Fruit fly (Drosophila melanogaster) whole organism, embryonic: Measurements from ENCODE around the gene Ada1-1.

Source experiments
- CG10979 ChIP-seq: fragments of 200-800 bp; sonication (Bioruptor generic); optimal IDR thresholded peaks from 2 replicates; lab custom pipeline; 2018; ENCODE audit warnings: missing biosample characterization, mild to moderate bottlenecking, missing genetic modification characterization, moderate library complexity
- CG11093 ChIP-seq: fragments of 200-800 bp; sonication (Bioruptor generic); IDR thresholded peaks from 3 replicates; pipeline ENCODE4 v1.3.6; 2022; ENCODE audit warnings: missing biosample characterization, missing genetic modification characterization
- CG11560 ChIP-seq: fragments of 200-800 bp; sonication (Bioruptor generic); IDR thresholded peaks from 3 replicates; pipeline ENCODE4 v1.3.6; 2022; ENCODE audit warnings: missing biosample characterization, missing genetic modification characterization
- CG12391 ChIP-seq: fragments of 200-800 bp; sonication (Bioruptor generic); optimal IDR thresholded peaks from 3 replicates; lab custom pipeline; 2018; ENCODE audit warnings: missing biosample characterization, mild to moderate bottlenecking, missing genetic modification characterization, moderate library complexity
- CG14710 ChIP-seq: fragments of 200-800 bp; sonication (Bioruptor generic); optimal IDR thresholded peaks from 3 replicates; lab custom pipeline; 2019; ENCODE audit warnings: missing biosample characterization, mild to moderate bottlenecking, missing genetic modification characterization, moderate library complexity
- CG14965 ChIP-seq: fragments of 200-800 bp; sonication (Bioruptor generic); optimal IDR thresholded peaks from 2 replicates; lab custom pipeline; 2016; ENCODE audit warnings: missing biosample characterization, missing genetic modification characterization, borderline replicate concordance
- CG15479 ChIP-seq: fragments of 200-800 bp; sonication (Bioruptor generic); optimal IDR thresholded peaks from 3 replicates; lab custom pipeline; 2019; ENCODE audit warnings: missing biosample characterization, mild to moderate bottlenecking, missing genetic modification characterization, moderate library complexity
- CG1603 ChIP-seq: fragments of 200-800 bp; sonication (Bioruptor generic); optimal IDR thresholded peaks from 2 replicates; lab custom pipeline; 2019; ENCODE audit warnings: missing biosample characterization, mild to moderate bottlenecking, missing genetic modification characterization, moderate library complexity
- CG16815 ChIP-seq: fragments of 200-800 bp; sonication (Bioruptor generic); optimal IDR thresholded peaks from 3 replicates; lab custom pipeline; 2017; ENCODE audit warnings: missing biosample characterization, mild to moderate bottlenecking, missing genetic modification characterization
- CG17186 ChIP-seq: fragments of 200-800 bp; sonication (Bioruptor generic); optimal IDR thresholded peaks from 3 replicates; lab custom pipeline; 2017; ENCODE audit warnings: missing biosample characterization, missing genetic modification reagents, missing genetic modification characterization
- CG17359 ChIP-seq: fragments of 200-800 bp; sonication (Bioruptor generic); optimal IDR thresholded peaks from 3 replicates; lab custom pipeline; 2018; ENCODE audit warnings: missing biosample characterization, mild to moderate bottlenecking, missing genetic modification characterization, moderate library complexity
- CG17361 ChIP-seq: fragments of 200-800 bp; sonication (Bioruptor generic); IDR thresholded peaks from 3 replicates; pipeline ENCODE4 v1.3.6; 2022; ENCODE audit warnings: missing biosample characterization, missing genetic modification characterization
- CG18262 ChIP-seq: fragments of 200-800 bp; optimal IDR thresholded peaks from 3 replicates; lab custom pipeline; 2019; ENCODE audit warnings: missing biosample characterization, mild to moderate bottlenecking, missing genetic modification characterization, moderate library complexity
- CG1832 ChIP-seq: fragments of 200-800 bp; sonication (Bioruptor generic); optimal IDR thresholded peaks from 2 replicates; lab custom pipeline; 2017; ENCODE audit warnings: missing biosample characterization, mild to moderate bottlenecking, missing genetic modification characterization, inconsistent platforms
- CG2712 ChIP-seq: fragments of 200-800 bp; optimal IDR thresholded peaks from 3 replicates; lab custom pipeline; 2019; ENCODE audit warnings: missing biosample characterization, mild to moderate bottlenecking, missing genetic modification characterization, moderate library complexity
- CG6175 ChIP-seq: fragments of 200-800 bp; sonication (Bioruptor generic); IDR thresholded peaks from 3 replicates; pipeline ENCODE4 v1.3.6; 2022; ENCODE audit warnings: missing biosample characterization, missing genetic modification characterization
- CG7556 ChIP-seq: fragments of 200-800 bp; sonication (Bioruptor generic); optimal IDR thresholded peaks from 2 replicates; lab custom pipeline; 2017; ENCODE audit warnings: missing biosample characterization, mild to moderate bottlenecking, missing genetic modification characterization
- CG7839 ChIP-seq: fragments of 200-800 bp; sonication (Bioruptor generic); optimal IDR thresholded peaks from 3 replicates; lab custom pipeline; 2018; ENCODE audit warnings: missing biosample characterization, mild to moderate bottlenecking, missing genetic modification characterization, moderate library complexity
- CG8388 ChIP-seq: fragments of 200-800 bp; sonication (Bioruptor generic); optimal IDR thresholded peaks from 2 replicates; lab custom pipeline; 2019; ENCODE audit warnings: missing biosample characterization, mild to moderate bottlenecking, missing genetic modification characterization, moderate library complexity
- CG8924 ChIP-seq: fragments of 200-800 bp; optimal IDR thresholded peaks from 3 replicates; lab custom pipeline; 2019; ENCODE audit warnings: missing biosample characterization, mild to moderate bottlenecking, missing genetic modification characterization, moderate library complexity
- Ets65A ChIP-seq: fragments of 200-800 bp; sonication (Bioruptor generic); peaks from one replicate; lab custom pipeline; 2016; ENCODE audit warnings: missing biosample characterization, missing genetic modification characterization
- MTF-1 ChIP-seq: fragments of 200-800 bp; sonication (Bioruptor generic); optimal IDR thresholded peaks from 2 replicates; lab custom pipeline; 2018; ENCODE audit warnings: missing biosample characterization, mild to moderate bottlenecking, missing genetic modification characterization, borderline replicate concordance
- Med ChIP-seq: fragments of 200-800 bp; sonication (Bioruptor generic); peaks from one replicate; lab custom pipeline; 2016; ENCODE audit warnings: missing biosample characterization, missing genetic modification characterization, mild to moderate bottlenecking, inconsistent platforms, moderate library complexity
- Oli ChIP-seq: fragments of 200-800 bp; sonication (Bioruptor generic); optimal IDR thresholded peaks from 2 replicates; lab custom pipeline; 2018; ENCODE audit warnings: missing biosample characterization, mild to moderate bottlenecking, missing genetic modification characterization, moderate library complexity
- Side ChIP-seq: fragments of 200-800 bp; sonication (Bioruptor generic); optimal IDR thresholded peaks from 2 replicates; lab custom pipeline; 2016; ENCODE audit warnings: missing biosample characterization, missing genetic modification characterization
- Sox102F ChIP-seq: fragments of 200-800 bp; sonication (Bioruptor generic); optimal IDR thresholded peaks from 2 replicates; lab custom pipeline; 2018; ENCODE audit warnings: missing biosample characterization, mild to moderate bottlenecking, missing genetic modification characterization, moderate library complexity
- Ssrp ChIP-seq: fragments of 200-800 bp; sonication (Bioruptor generic); optimal IDR thresholded peaks from 2 replicates; lab custom pipeline; 2018; ENCODE audit warnings: missing biosample characterization, mild to moderate bottlenecking, missing genetic modification characterization, moderate library complexity
- Xrp1 ChIP-seq: fragments of 200-800 bp; sonication (Bioruptor generic); IDR thresholded peaks from 2 replicates; pipeline ENCODE4 v1.3.6; 2022; ENCODE audit warnings: missing biosample characterization, missing genetic modification characterization
- bsh ChIP-seq, 2 experiments: fragments of 200-800 bp; sonication (Bioruptor generic); optimal IDR thresholded peaks; 2 replicates each; lab custom pipeline; 2017 to 2018; ENCODE audit warnings: mild to moderate bottlenecking in 2 of 2, missing biosample characterization in 2 of 2, missing genetic modification characterization in 2 of 2, moderate library complexity in 1 of 2
- chif ChIP-seq, 2 experiments: fragments of 200-800 bp; sonication (Bioruptor generic); optimal IDR thresholded peaks; 3 replicates each; lab custom pipeline; 2016; ENCODE audit warnings: missing biosample characterization in 2 of 2, missing genetic modification characterization in 2 of 2
- dmrt11E ChIP-seq: fragments of 200-800 bp; sonication (Bioruptor generic); optimal IDR thresholded peaks from 3 replicates; lab custom pipeline; 2018; ENCODE audit warnings: missing biosample characterization, mild to moderate bottlenecking, missing genetic modification characterization, moderate library complexity
- gem ChIP-seq: fragments of 200-800 bp; sonication (Bioruptor generic); optimal IDR thresholded peaks from 2 replicates; lab custom pipeline; 2019; ENCODE audit warnings: missing biosample characterization, mild to moderate bottlenecking, missing genetic modification characterization, moderate library complexity
- grau ChIP-seq: fragments of 200-800 bp; optimal IDR thresholded peaks from 3 replicates; lab custom pipeline; 2019; ENCODE audit warnings: missing biosample characterization, mild to moderate bottlenecking, missing genetic modification characterization, moderate library complexity
- hkb ChIP-seq, 2 experiments: fragments of 200-800 bp in 1 of 2; fragments of >200 bp in 1 of 2; sonication (Bioruptor generic) in 1 of 2; IDR thresholded peaks in 1 of 2; optimal IDR thresholded peaks in 1 of 2; 2 replicates each; pipeline versions ENCODE4 v1.3.6 to Lab custom; 2017 to 2022; ENCODE audit warnings: missing biosample characterization in 1 of 2, missing genetic modification characterization in 1 of 2
- lola ChIP-seq, 3 experiments: fragments of >200 bp in 2 of 3; fragments of 200-800 bp in 1 of 3; sonication (Bioruptor generic) in 1 of 3; optimal IDR thresholded peaks; 2 replicates each; lab custom pipeline; 2017 to 2019; ENCODE audit warnings: missing biosample characterization in 3 of 3, missing genetic modification characterization in 3 of 3, mild to moderate bottlenecking in 1 of 3, moderate library complexity in 1 of 3
- nmo ChIP-seq: fragments of 200-800 bp; sonication (Bioruptor generic); optimal IDR thresholded peaks from 2 replicates; lab custom pipeline; 2018; ENCODE audit warnings: missing biosample characterization, mild to moderate bottlenecking, missing genetic modification characterization, moderate library complexity
- pfk ChIP-seq: fragments of 200-800 bp; sonication (Bioruptor generic); optimal IDR thresholded peaks from 2 replicates; lab custom pipeline; 2018; ENCODE audit warnings: missing biosample characterization, mild to moderate bottlenecking, missing genetic modification characterization, moderate library complexity
- phol ChIP-seq: fragments of 200-800 bp; sonication (Bioruptor generic); optimal IDR thresholded peaks from 3 replicates; lab custom pipeline; 2018; ENCODE audit warnings: missing biosample characterization, mild to moderate bottlenecking, missing genetic modification characterization, moderate library complexity
- ro ChIP-seq: fragments of 200-800 bp; sonication (Bioruptor generic); IDR thresholded peaks from 2 replicates; pipeline ENCODE4 v1.3.6; 2022; ENCODE audit warnings: missing biosample characterization, missing genetic modification characterization
- row ChIP-seq: fragments of 200-800 bp; sonication (Bioruptor generic); IDR thresholded peaks from 3 replicates; pipeline ENCODE4 v1.3.6; 2022; ENCODE audit warnings: missing biosample characterization, missing genetic modification characterization
- salm ChIP-seq: fragments of 200-800 bp; sonication (Bioruptor generic); optimal IDR thresholded peaks from 2 replicates; lab custom pipeline; 2018; ENCODE audit warnings: missing biosample characterization, mild to moderate bottlenecking, missing genetic modification characterization
- sens ChIP-seq: fragments of 200-800 bp; sonication (Bioruptor generic); peaks from one replicate; lab custom pipeline; 2016; ENCODE audit warnings: missing biosample characterization, missing genetic modification characterization
- sima ChIP-seq: fragments of 200-800 bp; sonication (Bioruptor generic); optimal IDR thresholded peaks from 2 replicates; lab custom pipeline; 2016; ENCODE audit warnings: missing biosample characterization, missing genetic modification characterization
- unpg ChIP-seq: fragments of 200-800 bp; sonication (Bioruptor generic); optimal IDR thresholded peaks from 3 replicates; lab custom pipeline; 2018; ENCODE audit warnings: missing biosample characterization, mild to moderate bottlenecking, missing genetic modification characterization, moderate library complexity
- wek ChIP-seq: fragments of 200-800 bp; sonication (Bioruptor generic); optimal IDR thresholded peaks from 3 replicates; lab custom pipeline; 2018; ENCODE audit warnings: missing biosample characterization, mild to moderate bottlenecking, missing genetic modification characterization, moderate library complexity
- zen ChIP-seq: fragments of 200-800 bp; sonication (Bioruptor generic); optimal IDR thresholded peaks from 3 replicates; lab custom pipeline; 2018; ENCODE audit warnings: missing biosample characterization, mild to moderate bottlenecking, missing genetic modification characterization, moderate library complexity
- zf30C ChIP-seq: fragments of 200-800 bp; sonication (Bioruptor generic); optimal IDR thresholded peaks from 3 replicates; lab custom pipeline; 2018; ENCODE audit warnings: missing biosample characterization, mild to moderate bottlenecking, missing genetic modification characterization

The Ada1-1 gene

dm6 chr2L:11977721-11978120 is 18.9 kb upstream of the Ada1-1 start:
- no peak for TF ChIP-seq Ets65A (GFP tag; lab: Kevin White, UChicago)
- TF ChIP-seq CG1832 (GFP tag; lab: Kevin White, UChicago): peak; percentile 7
- no peak for TF ChIP-seq wek
- TF ChIP-seq sens (GFP tag; lab: Kevin White, UChicago): peak; percentile 75
- no peak for TF ChIP-seq MTF-1 (GFP tag; lab: Kevin White, UChicago)
- TF ChIP-seq CG11560 (tag; lab: Robert Waterston, UW): no peak
- no peak for TF ChIP-seq salm (tag; lab: Kevin White, UChicago)
- peak; percentile 53 for TF ChIP-seq zen (tag; lab: Kevin White, UChicago)
- peak; percentile 28 for TF ChIP-seq CG15479 (GFP tag; lab: Kevin White, UChicago)
- TF ChIP-seq, all 482 proteins: peak for 4

DNA sequence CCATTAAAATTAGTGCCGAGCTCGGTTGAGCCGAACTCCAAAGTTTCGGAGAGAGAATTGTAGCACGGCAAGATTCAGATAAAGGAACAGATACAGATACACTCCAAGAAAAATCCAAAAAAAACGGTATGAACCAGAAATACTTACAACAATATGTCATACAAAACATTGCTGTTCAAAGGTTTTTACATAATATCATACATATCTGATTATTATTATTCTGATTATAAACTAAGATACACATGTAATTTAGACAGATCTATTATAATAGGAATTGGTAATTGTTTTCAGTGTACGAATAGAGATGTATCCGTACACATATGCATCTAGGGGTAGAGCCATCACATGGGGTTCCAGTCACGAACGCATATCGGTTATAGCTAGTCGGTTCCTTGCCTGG is 16.5 kb upstream of the Ada1-1 start:
- TF ChIP-seq ro (GFP tag; lab: Robert Waterston, UW) (no peak), CG18262 (tag; lab: Kevin White, UChicago) (peak; percentile 20), CG17186 (GFP tag; lab: Kevin White, UChicago) (no peak), CG16815 (peak; percentile 25), gem (tag; lab: Kevin White, UChicago) (peak; percentile 62), CG14710 (tag; lab: Kevin White, UChicago) (peak; percentile 7), Ssrp (tag; lab: Kevin White, UChicago) (peak; percentile 8), Sox102F (peak; percentile 12), CG17359 (tag; lab: Kevin White, UChicago) (peak; percentile 13), Oli (peak; percentile 10), hkb (optimal IDR thresholded peaks at IDR 0.05; lab: Kevin White, UChicago) (no peak), hkb (GFP tag; IDR thresholded peaks at IDR 0.05; lab: Robert Waterston, UW) (0 out of 2 replicates have a peak, but pooled peaks have one; percentile 15), phol (tag; lab: Kevin White, UChicago) (peak; percentile 28), sens (GFP tag; lab: Kevin White, UChicago) (peak; percentile 15), grau (tag; lab: Kevin White, UChicago) (peak; percentile 27), Xrp1 (GFP tag; lab: Robert Waterston, UW) (peak; percentile 23; the same call in 1 of the 2 replicates), CG14965 (GFP tag; lab: Kevin White, UChicago) (no peak), CG8388 (GFP tag; lab: Kevin White, UChicago) (peak; percentile 27), CG8924 (peak; percentile 3), chif (GFP tag; optimal IDR thresholded peaks at IDR 0.05; lab: Kevin White, UChicago) (no peak), CG2712 (tag; lab: Kevin White, UChicago) (peak; percentile 59), lola (GFP tag; optimal IDR thresholded peaks at IDR 0.05; lab: Kevin White, UChicago) (peak in 1 of 3 experiments; percentile 58), sima (GFP tag; lab: Kevin White, UChicago) (no peak), CG7556 (GFP tag; lab: Kevin White, UChicago) (peak; percentile 4), CG7839 (peak; percentile 11), Med (GFP tag; lab: Kevin White, UChicago) (peak; percentile 52), Side (no peak), zf30C (GFP tag; lab: Kevin White, UChicago) (peak; percentile 15), CG17361 (GFP tag; lab: Robert Waterston, UW) (peak; percentile 22; the same call in 1 of the 3 replicates), nmo (peak; percentile 28), CG11093 (GFP tag; lab: Robert Waterston, UW) (no peak), row (GFP tag; lab: Robert Waterston, UW) (peak; percentile 36; the same call in 1 of the 3 replicates), bsh (GFP tag; optimal IDR thresholded peaks at IDR 0.05; lab: Kevin White, UChicago) (peak in 1 of 2 experiments; percentile 28), CG10979 (peak; percentile 17), unpg (GFP tag; lab: Kevin White, UChicago) (peak; percentile 46), CG12391 (tag; lab: Kevin White, UChicago) (peak; percentile 40), CG6175 (GFP tag; lab: Robert Waterston, UW) (0 out of 3 replicates have a peak, but pooled peaks have one; percentile 2), CG1603 (tag; lab: Kevin White, UChicago) (peak; percentile 29), dmrt11E (peak; percentile 56), pfk (GFP tag; lab: Kevin White, UChicago) (no peak)
